Worm (Caenorhabditis elegans): ENCODE results near the gene clec-83.

- TF ChIP-seq him-1 (tag; optimal IDR thresholded peaks at IDR 0.05) (no peak), dao-5 (tag; optimal IDR thresholded peaks at IDR 0.05) (no peak)
Observed at ce11 chrIV:2801004-2801403, 40.3 kb downstream of the clec-83 start.

All from whole organism, L4/young adult.